Fruit fly (Drosophila melanogaster): ENCODE data around the gene mRpL45.

Gene mRpL45

dm6 chr3R:22595293-22595868, 22.9 kb upstream of the mRpL45 start (continued):
- peak; percentile 95 for TF ChIP-seq exex (tag; optimal IDR thresholded peaks at IDR 0.05)
- peak; percentile 68 for TF ChIP-seq lab (GFP tag; optimal IDR thresholded peaks at IDR 0.05)
- TF ChIP-seq Sox102F (GFP tag; optimal IDR thresholded peaks at IDR 0.05), result no peak
- no peak for TF ChIP-seq pnt (GFP tag; optimal IDR thresholded peaks at IDR 0.05)
- peak; percentile 30 for TF ChIP-seq CG18599 (GFP tag; optimal IDR thresholded peaks at IDR 0.05)
- peak; percentile 97 for TF ChIP-seq grn (GFP tag; optimal IDR thresholded peaks at IDR 0.05)
- peak; percentile 13 for TF ChIP-seq cwo (GFP tag; optimal IDR thresholded peaks at IDR 0.05)
- TF ChIP-seq Hr3 (GFP tag; optimal IDR thresholded peaks at IDR 0.05), result no peak
- no peak for TF ChIP-seq ERR (GFP tag; optimal IDR thresholded peaks at IDR 0.05)
- peak; percentile 86 for TF ChIP-seq sd (tag; optimal IDR thresholded peaks at IDR 0.05)

dm6 chr3R:22596450-22596849, 21.8 kb upstream of the mRpL45 start:
- no peak for TF ChIP-seq CG12299 (tag; optimal IDR thresholded peaks at IDR 0.05)
- 0 out of 2 replicates have a peak, but pooled peaks have one; percentile 40 for TF ChIP-seq danr (GFP tag; IDR thresholded peaks at IDR 0.05)
- TF ChIP-seq HLHmδ (GFP tag; optimal IDR thresholded peaks at IDR 0.05), result peak; percentile 60
- TF ChIP-seq pan (optimal IDR thresholded peaks at IDR 0.05), result no peak
- no peak for TF ChIP-seq pan (GFP tag; optimal IDR thresholded peaks at IDR 0.05 in 1 of 2, IDR thresholded peaks at IDR 0.05 in 1 of 2)
- no peak for TF ChIP-seq CG10462 (GFP tag; optimal IDR thresholded peaks at IDR 0.05)
- TF ChIP-seq CG13624 (GFP tag; optimal IDR thresholded peaks at IDR 0.05), result no peak
- no peak for TF ChIP-seq CG6791 (GFP tag; IDR thresholded peaks at IDR 0.05; ENCODE audit: partially characterized antibody)
- no peak for TF ChIP-seq mam (GFP tag; optimal IDR thresholded peaks at IDR 0.05)
- TF ChIP-seq Hey (tag; optimal IDR thresholded peaks at IDR 0.05), result no peak
- no peak for TF ChIP-seq eve (GFP tag; optimal IDR thresholded peaks at IDR 0.05)
- TF ChIP-seq prd (optimal IDR thresholded peaks at IDR 0.05), result no peak
- TF ChIP-seq prd (GFP tag; IDR thresholded peaks at IDR 0.05), result no peak
- TF ChIP-seq trem (tag; optimal IDR thresholded peaks at IDR 0.05), result no peak
- no peak for TF ChIP-seq CG6175 (GFP tag; IDR thresholded peaks at IDR 0.05)
- TF ChIP-seq cas (GFP tag; IDR thresholded peaks at IDR 0.05), result no peak
- TF ChIP-seq sim (GFP tag; IDR thresholded peaks at IDR 0.05), result peak; percentile 29; the same call in 1 of the 2 replicates
- TF ChIP-seq bbx (GFP tag; IDR thresholded peaks at IDR 0.05; ENCODE audit: partially characterized antibody), result no peak
- no peak for TF ChIP-seq Lhr (GFP tag; optimal IDR thresholded peaks at IDR 0.05)
- TF ChIP-seq sd (tag; optimal IDR thresholded peaks at IDR 0.05), result peak; percentile 31
- TF ChIP-seq CG10209 (GFP tag; optimal IDR thresholded peaks at IDR 0.05), result peak; percentile 62
- no peak for TF ChIP-seq Dll (GFP tag; IDR thresholded peaks at IDR 0.05; ENCODE audit: partially characterized antibody)
- peak; percentile 42 for TF ChIP-seq CG12942 (GFP tag; optimal IDR thresholded peaks at IDR 0.05)
- TF ChIP-seq tgo (GFP tag; IDR thresholded peaks at IDR 0.05), result peak; percentile 46; the same call in 1 of the 3 replicates
- TF ChIP-seq vvl (GFP tag; IDR thresholded peaks at IDR 0.05), result peak; percentile 43; the same call in 1 of the 2 replicates
- peak; percentile 58 for TF ChIP-seq sug (tag; optimal IDR thresholded peaks at IDR 0.05)
- TF ChIP-seq C15 (GFP tag; IDR thresholded peaks at IDR 0.05), result no peak
- peak; percentile 84 for TF ChIP-seq CG14014 (GFP tag; IDR thresholded peaks at IDR 0.05)
- TF ChIP-seq CG3838 (GFP tag; optimal IDR thresholded peaks at IDR 0.05), result peak; percentile 10
- no peak for TF ChIP-seq Rx (GFP tag; IDR thresholded peaks at IDR 0.05)
- no peak for TF ChIP-seq br (optimal IDR thresholded peaks at IDR 0.05)
- TF ChIP-seq E2f1 (GFP tag; IDR thresholded peaks at IDR 0.05), result no peak
- no peak for TF ChIP-seq Rfx (GFP tag; IDR thresholded peaks at IDR 0.05)
- no peak for TF ChIP-seq rib (GFP tag; IDR thresholded peaks at IDR 0.05)
- TF ChIP-seq ara (GFP tag; IDR thresholded peaks at IDR 0.05), result peak; percentile 56
- TF ChIP-seq hbn (GFP tag; IDR thresholded peaks at IDR 0.05; ENCODE audit: partially characterized antibody), result no peak
- TF ChIP-seq NfI (GFP tag; optimal IDR thresholded peaks at IDR 0.05), result peak; percentile 11
- no peak for TF ChIP-seq HLH54F (GFP tag; optimal IDR thresholded peaks at IDR 0.05)
- TF ChIP-seq knrl (GFP tag; IDR thresholded peaks at IDR 0.05; ENCODE audit: partially characterized antibody), result no peak
- peak; percentile 43 for TF ChIP-seq unpg (GFP tag; optimal IDR thresholded peaks at IDR 0.05)
- no peak for TF ChIP-seq Opbp (GFP tag; IDR thresholded peaks at IDR 0.05; ENCODE audit: partially characterized antibody)
